Worm (Caenorhabditis elegans) whole organism, L2 larva: ENCODE results near the gene C14A6.13.

Experiments used
- F13H6.1 ChIP-seq: sonication (generic microtip); optimal IDR thresholded peaks from 2 replicates; lab custom pipeline; 2016; ENCODE audit warnings: missing genetic modification characterization, missing compliant biosample characterization
- Y55F3AM.14 ChIP-seq: fragments of 200-800 bp; sonication (Bioruptor generic); optimal IDR thresholded peaks from 2 replicates; lab custom pipeline; 2018; ENCODE audit warnings: mild to moderate bottlenecking, missing genetic modification characterization, missing compliant biosample characterization
- ZK546.5 ChIP-seq: sonication (generic microtip); optimal IDR thresholded peaks from 2 replicates; lab custom pipeline; 2017; ENCODE audit warnings: missing biosample characterization, missing genetic modification characterization
- aly-2 ChIP-seq: fragments of 150-350 bp; optimal IDR thresholded peaks from 2 replicates; lab custom pipeline; 2014; ENCODE audit warnings: missing biosample characterization, missing genetic modification characterization
- ama-1 ChIP-seq: fragments of 150-350 bp; optimal IDR thresholded peaks from 2 replicates; lab custom pipeline; 2018; ENCODE audit warnings: inconsistent platforms
- blmp-1 ChIP-seq: sonication (generic microtip); optimal IDR thresholded peaks from 2 replicates; lab custom pipeline; 2017; ENCODE audit warnings: missing genetic modification characterization, mild to moderate bottlenecking, missing compliant biosample characterization, antibody characterized with exemption, moderate library complexity; ENCODE audit not compliant: insufficient read depth
- ceh-16 ChIP-seq: fragments of 150-350 bp; optimal IDR thresholded peaks from 2 replicates; lab custom pipeline; 2014; ENCODE audit warnings: missing biosample characterization, missing genetic modification characterization
- crh-2 ChIP-seq: sonication (generic microtip); optimal IDR thresholded peaks from 2 replicates; lab custom pipeline; 2017; ENCODE audit warnings: missing biosample characterization, missing genetic modification characterization
- dmd-4 ChIP-seq: sonication (generic microtip); optimal IDR thresholded peaks from 2 replicates; lab custom pipeline; 2017; ENCODE audit warnings: missing biosample characterization, missing genetic modification characterization
- egl-27 ChIP-seq: sonication (generic microtip); optimal IDR thresholded peaks from 3 replicates; lab custom pipeline; 2017; ENCODE audit warnings: missing biosample characterization, missing genetic modification reagents, missing genetic modification characterization
- elt-1 ChIP-seq: fragments of 150-350 bp; optimal IDR thresholded peaks from 2 replicates; lab custom pipeline; 2014; ENCODE audit warnings: missing biosample characterization, missing genetic modification characterization
- elt-3 ChIP-seq: sonication (generic microtip); optimal IDR thresholded peaks from 2 replicates; lab custom pipeline; 2017; ENCODE audit warnings: missing biosample characterization, missing genetic modification characterization
- fos-1 ChIP-seq: fragments of 150-350 bp; optimal IDR thresholded peaks from 2 replicates; lab custom pipeline; 2014; ENCODE audit warnings: missing biosample characterization, missing genetic modification characterization
- gmeb-1 ChIP-seq: fragments of 150-350 bp; optimal IDR thresholded peaks from 2 replicates; lab custom pipeline; 2014; ENCODE audit warnings: missing biosample characterization, missing genetic modification characterization
- lin-11 ChIP-seq: fragments of 150-350 bp; sonication (generic microtip); optimal IDR thresholded peaks from 2 replicates; lab custom pipeline; 2014; ENCODE audit warnings: missing biosample characterization, missing genetic modification characterization, inconsistent platforms, mixed read lengths
- lin-13 ChIP-seq: fragments of 150-350 bp; optimal IDR thresholded peaks from 2 replicates; lab custom pipeline; 2014; ENCODE audit warnings: missing biosample characterization, missing genetic modification reagents, missing genetic modification characterization
- lin-39 ChIP-seq: fragments of 150-350 bp; optimal IDR thresholded peaks from 2 replicates; lab custom pipeline; 2014; ENCODE audit warnings: missing biosample characterization, missing genetic modification reagents, missing genetic modification characterization
- lsy-2 ChIP-seq, 2 experiments: fragments of 150-350 bp in 1 of 2; sonication (generic microtip) in 1 of 2; optimal IDR thresholded peaks; 2 replicates each; lab custom pipeline; 2014 to 2017; ENCODE audit warnings: missing biosample characterization in 2 of 2, missing genetic modification characterization in 2 of 2
- mab-5 ChIP-seq: fragments of 150-350 bp; optimal IDR thresholded peaks from 2 replicates; lab custom pipeline; 2014; ENCODE audit warnings: missing biosample characterization, missing genetic modification characterization
- mbf-1 ChIP-seq: sonication (generic microtip); optimal IDR thresholded peaks from 2 replicates; lab custom pipeline; 2017; ENCODE audit warnings: missing biosample characterization, missing genetic modification characterization
- nhr-10 ChIP-seq: sonication (generic microtip); optimal IDR thresholded peaks from 2 replicates; lab custom pipeline; 2017; ENCODE audit warnings: missing biosample characterization, missing genetic modification characterization
- nhr-11 ChIP-seq: fragments of 150-350 bp; optimal IDR thresholded peaks from 2 replicates; lab custom pipeline; 2014; ENCODE audit warnings: missing biosample characterization, missing genetic modification characterization
- nhr-12 ChIP-seq: fragments of 150-350 bp; optimal IDR thresholded peaks from 2 replicates; lab custom pipeline; 2014; ENCODE audit warnings: missing biosample characterization, missing genetic modification characterization
- nhr-21 ChIP-seq: fragments of 150-350 bp; optimal IDR thresholded peaks from 2 replicates; lab custom pipeline; 2014; ENCODE audit warnings: missing biosample characterization, missing genetic modification characterization
- nhr-23 ChIP-seq: fragments of 150-350 bp; optimal IDR thresholded peaks from 2 replicates; lab custom pipeline; 2014; ENCODE audit warnings: missing biosample characterization, missing genetic modification reagents, missing genetic modification characterization
- nhr-237 ChIP-seq: fragments of 150-350 bp; optimal IDR thresholded peaks from 2 replicates; lab custom pipeline; 2014; ENCODE audit warnings: missing biosample characterization, missing genetic modification characterization
- nhr-25 ChIP-seq: fragments of 150-350 bp; sonication (generic microtip); optimal IDR thresholded peaks from 3 replicates; lab custom pipeline; 2014; ENCODE audit warnings: missing biosample characterization, missing genetic modification characterization
- nhr-6 ChIP-seq: fragments of 150-350 bp; optimal IDR thresholded peaks from 2 replicates; lab custom pipeline; 2014; ENCODE audit warnings: missing biosample characterization, missing genetic modification characterization
- nhr-77 ChIP-seq: fragments of 150-350 bp; optimal IDR thresholded peaks from 2 replicates; lab custom pipeline; 2014; ENCODE audit warnings: missing biosample characterization, missing genetic modification characterization
- peb-1 ChIP-seq: fragments of 150-350 bp; optimal IDR thresholded peaks from 2 replicates; lab custom pipeline; 2014; ENCODE audit warnings: missing biosample characterization, missing genetic modification characterization
- sem-4 ChIP-seq: fragments of 150-350 bp; optimal IDR thresholded peaks from 2 replicates; lab custom pipeline; 2014; ENCODE audit warnings: missing biosample characterization, missing genetic modification reagents, missing genetic modification characterization
- skn-1 ChIP-seq: sonication (generic microtip); optimal IDR thresholded peaks from 2 replicates; lab custom pipeline; 2017; ENCODE audit warnings: missing biosample characterization, missing genetic modification characterization
- sma-3 ChIP-seq: sonication (generic microtip); optimal IDR thresholded peaks from 2 replicates; lab custom pipeline; 2016; ENCODE audit warnings: missing genetic modification reagents, missing genetic modification characterization, missing compliant biosample characterization
- sma-9 ChIP-seq, 2 experiments: fragments of 150-350 bp in 1 of 2; sonication (generic microtip) in 1 of 2; optimal IDR thresholded peaks; 2 replicates each; lab custom pipeline; 2014 to 2016; ENCODE audit warnings: missing genetic modification characterization in 2 of 2, mild to moderate bottlenecking in 1 of 2, missing biosample characterization in 1 of 2, missing compliant biosample characterization in 1 of 2, missing genetic modification reagents in 1 of 2, moderate library complexity in 1 of 2
- snpc-4 ChIP-seq: fragments of 150-350 bp; optimal IDR thresholded peaks from 2 replicates; lab custom pipeline; 2014; ENCODE audit warnings: missing biosample characterization, missing genetic modification characterization
- unc-39 ChIP-seq: fragments of 150-350 bp; optimal IDR thresholded peaks from 2 replicates; lab custom pipeline; 2014; ENCODE audit warnings: missing biosample characterization, missing genetic modification characterization
- unc-55 ChIP-seq: fragments of 150-350 bp; sonication (generic microtip); optimal IDR thresholded peaks from 3 replicates; lab custom pipeline; 2014; ENCODE audit warnings: missing biosample characterization, missing genetic modification reagents, missing genetic modification characterization
- zag-1 ChIP-seq: fragments of 150-350 bp; optimal IDR thresholded peaks from 2 replicates; lab custom pipeline; 2014; ENCODE audit warnings: missing biosample characterization, missing genetic modification characterization
- ztf-4 ChIP-seq: fragments of 150-350 bp; optimal IDR thresholded peaks from 2 replicates; lab custom pipeline; 2014; ENCODE audit warnings: missing biosample characterization, missing genetic modification characterization

The C14A6.13 gene

ce11 chrV:18138695-18139094 is 22.4 kb downstream of the C14A6.13 start, which contains the start of gene Y37H2A.10:
Gene Y37H2A.10, plus strand, starts transcription at chrV:18138995.
- TF ChIP-seq fos-1 (no peak), nhr-11 (tag; lab: Kevin White, UChicago) (no peak), lsy-2 (tag; optimal IDR thresholded peaks at IDR 0.05; lab: Kevin White, UChicago) (no peak), lin-39 (tag; lab: Kevin White, UChicago) (no peak), nhr-237 (tag; lab: Kevin White, UChicago) (no peak), F13H6.1 (tag; lab: Kevin White, UChicago) (no peak), ztf-4 (tag; lab: Kevin White, UChicago) (no peak), sma-3 (GFP tag; lab: Kevin White, UChicago) (no peak), skn-1 (no peak), elt-1 (tag; lab: Kevin White, UChicago) (no peak)

DNA sequence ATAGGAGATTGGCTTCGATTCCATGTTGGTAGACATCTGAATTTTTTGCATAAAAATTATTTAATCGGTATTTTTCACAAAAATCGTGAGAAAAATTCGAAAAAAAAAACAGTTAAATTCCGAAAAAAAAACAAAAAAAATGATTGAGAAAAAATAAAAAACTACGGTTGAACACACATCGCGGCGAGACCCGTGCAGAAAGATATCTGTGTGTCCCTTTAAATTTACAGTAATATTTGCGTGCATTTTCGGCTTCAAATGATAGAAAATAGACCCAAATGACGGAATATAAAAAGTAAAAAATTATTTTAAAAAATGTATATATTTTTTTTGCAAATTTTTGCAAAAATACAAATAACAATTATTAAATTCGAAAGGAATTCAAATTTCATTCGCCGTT is 23.4 kb downstream of the C14A6.13 start:
- no peak for TF ChIP-seq ceh-16 (tag; lab: Kevin White, UChicago)
- TF ChIP-seq sem-4 (tag; lab: Kevin White, UChicago): no peak
- no peak for TF ChIP-seq dmd-4 (tag; lab: Kevin White, UChicago)
- TF ChIP-seq nhr-12: no peak
- no peak for TF ChIP-seq nhr-23 (tag; lab: Kevin White, UChicago)
- no peak for TF ChIP-seq sma-3 (GFP tag; lab: Kevin White, UChicago)
- no peak for TF ChIP-seq lin-13 (GFP tag; lab: Kevin White, UChicago)
- no peak for TF ChIP-seq peb-1 (tag; lab: Kevin White, UChicago)
- TF ChIP-seq nhr-21 (tag; lab: Kevin White, UChicago): no peak
- TF ChIP-seq nhr-237 (tag; lab: Kevin White, UChicago): no peak
- no peak for TF ChIP-seq lin-11 (tag; lab: Kevin White, UChicago)
- TF ChIP-seq Y55F3AM.14: no peak
- TF ChIP-seq ama-1 (lab: Kevin White, UChicago): no peak
- no peak for TF ChIP-seq blmp-1 (tag; lab: Kevin White, UChicago)

- no peak for TF ChIP-seq ztf-4 (tag; lab: Kevin White, UChicago)
These were observed 26.8 kb downstream of the C14A6.13 start, which contains the start of gene Y37H2A.7 for ce11 chrV:18134378-18134777. Gene Y37H2A.7, minus strand, starts transcription at chrV:18134478.

DNA sequence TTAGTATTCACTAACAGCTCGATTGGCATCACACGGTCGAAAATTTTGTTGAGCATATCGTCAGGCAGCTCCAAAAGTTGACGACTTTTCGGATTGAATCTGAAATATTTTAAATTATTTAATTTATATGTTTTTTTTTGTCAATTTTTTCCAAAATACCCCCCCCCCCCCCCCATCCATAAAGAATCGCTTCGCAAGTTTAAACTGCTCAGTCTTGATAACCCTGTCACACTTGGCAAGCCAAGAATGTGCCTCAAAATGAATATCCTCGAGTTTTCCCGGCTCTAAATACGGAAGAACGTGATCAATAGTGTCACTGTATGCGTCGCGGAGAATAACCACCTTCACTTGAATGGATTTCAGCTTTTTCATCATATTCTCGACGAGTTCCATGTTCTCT is 28.0 kb downstream of the C14A6.13 start, which contains the start of gene Y37H2A.18:
Y37H2A.18 (minus strand) TSS at position 101 of the 400 bp plus-strand sequence.
- TF ChIP-seq crh-2 (tag; lab: Kevin White, UChicago): no peak
- no peak for TF ChIP-seq egl-27 (tag; lab: Kevin White, UChicago)
- no peak for TF ChIP-seq fos-1
- no peak for TF ChIP-seq zag-1 (tag; lab: Kevin White, UChicago)
- no peak for TF ChIP-seq mbf-1 (tag; lab: Kevin White, UChicago)
- TF ChIP-seq nhr-6 (tag; lab: Kevin White, UChicago): no peak
- no peak for TF ChIP-seq ZK546.5 (tag; lab: Kevin White, UChicago)
- TF ChIP-seq aly-2 (tag; lab: Kevin White, UChicago): no peak
- no peak for TF ChIP-seq nhr-10 (tag; lab: Kevin White, UChicago)
- TF ChIP-seq unc-39: no peak
- TF ChIP-seq elt-3 (tag; lab: Kevin White, UChicago): no peak
- no peak for TF ChIP-seq unc-55 (GFP tag; lab: Kevin White, UChicago)
- TF ChIP-seq mab-5 (tag; lab: Kevin White, UChicago): no peak
- no peak for TF ChIP-seq gmeb-1
- TF ChIP-seq Y55F3AM.14: no peak
- TF ChIP-seq blmp-1 (tag; lab: Kevin White, UChicago): no peak

- TF ChIP-seq snpc-4 (tag; lab: Kevin White, UChicago) (no peak), sma-9 (GFP tag; optimal IDR thresholded peaks at IDR 0.05; lab: Kevin White, UChicago) (no peak), sma-9 (tag; optimal IDR thresholded peaks at IDR 0.05; lab: Kevin White, UChicago) (no peak), lin-13 (GFP tag; lab: Kevin White, UChicago) (no peak), nhr-25 (no peak), ZK546.5 (tag; lab: Kevin White, UChicago) (no peak), nhr-77 (tag; lab: Kevin White, UChicago) (no peak), aly-2 (tag; lab: Kevin White, UChicago) (no peak)
These were observed 30.1 kb downstream of the C14A6.13 start, which contains the start of gene Y37H2A.12 for ce11 chrV:18131049-18131448. Gene Y37H2A.12, minus strand, starts transcription at chrV:18131129.
